Worm (Caenorhabditis elegans): Measurements from ENCODE around the gene grl-31.

DNA sequence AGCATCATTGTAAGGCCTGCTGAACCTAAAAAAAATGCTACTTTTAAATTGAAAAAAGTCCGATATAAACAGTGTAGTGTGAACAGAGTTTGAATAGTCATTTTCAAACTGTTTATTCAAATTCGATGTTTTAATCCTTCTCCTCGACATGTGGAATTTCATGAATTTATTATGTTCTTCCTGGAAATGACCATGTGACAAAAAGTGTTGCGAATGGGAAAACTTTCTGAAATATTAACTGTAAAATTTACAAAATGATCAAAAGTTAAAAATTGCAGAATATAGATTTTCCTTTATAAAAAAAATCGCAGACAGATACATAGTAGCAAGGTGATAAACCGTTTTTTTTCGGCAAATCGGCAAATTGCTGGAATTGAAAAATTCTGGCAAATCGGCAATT lies 47.7 kb upstream of the grl-31 start, which contains the start of gene T22F3.8:
- TF ChIP-seq W03F9.2 (tag; optimal IDR thresholded peaks at IDR 0.05) (no peak), him-1 (tag; optimal IDR thresholded peaks at IDR 0.05) (no peak), dao-5 (tag; optimal IDR thresholded peaks at IDR 0.05) (no peak)
